Fruit fly (Drosophila melanogaster) whole organism, embryonic: ENCODE results near the gene CG33947.

Source experiments
- Ada2b ChIP-seq: fragments of 200-800 bp; sonication (Bioruptor generic); IDR thresholded peaks from 2 replicates; pipeline ENCODE4 v1.3.6; 2022; ENCODE audit warnings: missing biosample characterization, missing genetic modification characterization
- Antp ChIP-seq: fragments of 200-800 bp; sonication (Bioruptor generic); optimal IDR thresholded peaks from 3 replicates; lab custom pipeline; 2016; ENCODE audit warnings: missing biosample characterization, missing genetic modification characterization
- CG11247 ChIP-seq: fragments of 200-800 bp; sonication (Bioruptor generic); IDR thresholded peaks from 2 replicates; pipeline ENCODE4 v1.3.6; 2022; ENCODE audit warnings: missing biosample characterization, missing genetic modification characterization
- CG11723 ChIP-seq: fragments of 200-800 bp; sonication (Bioruptor generic); optimal IDR thresholded peaks from 2 replicates; lab custom pipeline; 2017; ENCODE audit warnings: missing biosample characterization, mild to moderate bottlenecking, missing genetic modification characterization
- CG13287 ChIP-seq: fragments of 200-800 bp; sonication (Bioruptor generic); IDR thresholded peaks from 2 replicates; pipeline ENCODE4 v1.3.6; 2022; ENCODE audit warnings: missing biosample characterization, missing genetic modification characterization; ENCODE audit not compliant: partially characterized antibody
- CG1602 ChIP-seq: fragments of 200-800 bp; sonication (Bioruptor generic); optimal IDR thresholded peaks from 3 replicates; lab custom pipeline; 2016; ENCODE audit warnings: missing biosample characterization, missing genetic modification characterization
- CG1603 ChIP-seq: fragments of 200-800 bp; sonication (Bioruptor generic); optimal IDR thresholded peaks from 2 replicates; lab custom pipeline; 2019; ENCODE audit warnings: missing biosample characterization, mild to moderate bottlenecking, missing genetic modification characterization, moderate library complexity
- CG1832 ChIP-seq: fragments of 200-800 bp; sonication (Bioruptor generic); optimal IDR thresholded peaks from 2 replicates; lab custom pipeline; 2017; ENCODE audit warnings: missing biosample characterization, mild to moderate bottlenecking, missing genetic modification characterization, inconsistent platforms
- CG31441 ChIP-seq: fragments of 200-800 bp; sonication (Bioruptor generic); IDR thresholded peaks from 2 replicates; pipeline ENCODE4 v1.3.6; 2022; ENCODE audit warnings: missing biosample characterization, missing genetic modification characterization
- CG4854 ChIP-seq: fragments of 200-800 bp; sonication (Bioruptor generic); optimal IDR thresholded peaks from 2 replicates; lab custom pipeline; 2016; ENCODE audit warnings: missing biosample characterization, missing genetic modification characterization, inconsistent platforms
- CG5245 ChIP-seq: fragments of 200-800 bp; sonication (Bioruptor generic); optimal IDR thresholded peaks from 3 replicates; lab custom pipeline; 2016; ENCODE audit warnings: missing biosample characterization, missing genetic modification characterization
- CG6254 ChIP-seq: fragments of 200-800 bp; sonication (Bioruptor generic); optimal IDR thresholded peaks from 3 replicates; lab custom pipeline; 2017; ENCODE audit warnings: mild to moderate bottlenecking, missing biosample characterization, missing genetic modification reagents, missing genetic modification characterization
- CG7963 ChIP-seq: fragments of 200-800 bp; sonication (Bioruptor generic); IDR thresholded peaks from 3 replicates; pipeline ENCODE4 v1.3.6; 2022; ENCODE audit warnings: missing biosample characterization, missing genetic modification characterization; ENCODE audit not compliant: partially characterized antibody
- CG9817 ChIP-seq: fragments of 200-800 bp; sonication (Bioruptor generic); optimal IDR thresholded peaks from 2 replicates; lab custom pipeline; 2018; ENCODE audit warnings: missing biosample characterization, mild to moderate bottlenecking, missing genetic modification characterization, moderate library complexity
- CkIIα-i1 ChIP-seq: fragments of 200-800 bp; sonication (Bioruptor generic); IDR thresholded peaks from 2 replicates; pipeline ENCODE4 v1.3.6; 2022; ENCODE audit warnings: missing biosample characterization, missing genetic modification characterization
- ERR ChIP-seq: fragments of 200-800 bp; sonication (Bioruptor generic); optimal IDR thresholded peaks from 2 replicates; lab custom pipeline; 2016; ENCODE audit warnings: missing biosample characterization, missing genetic modification characterization
- Ets65A ChIP-seq: fragments of 200-800 bp; sonication (Bioruptor generic); peaks from one replicate; lab custom pipeline; 2016; ENCODE audit warnings: missing biosample characterization, missing genetic modification characterization
- Gug ChIP-seq: fragments of 200-800 bp; sonication (Bioruptor generic); IDR thresholded peaks from 4 replicates; pipeline ENCODE4 v1.3.6; 2022; ENCODE audit warnings: missing biosample characterization, missing genetic modification characterization
- H2.0 ChIP-seq: fragments of 200-800 bp; sonication (Bioruptor generic); IDR thresholded peaks from 2 replicates; pipeline ENCODE4 v1.3.6; 2022; ENCODE audit warnings: missing biosample characterization, missing genetic modification characterization
- HHEX ChIP-seq: fragments of 200-800 bp; sonication (Bioruptor generic); optimal IDR thresholded peaks from 3 replicates; lab custom pipeline; 2017; ENCODE audit warnings: missing biosample characterization, mild to moderate bottlenecking, missing genetic modification characterization, missing genetic modification reagents
- HmgZ ChIP-seq: fragments of 200-800 bp; sonication (Bioruptor generic); optimal IDR thresholded peaks from 2 replicates; lab custom pipeline; 2018; ENCODE audit warnings: missing biosample characterization, mild to moderate bottlenecking, missing genetic modification characterization
- MESR4 ChIP-seq: fragments of 200-800 bp; sonication (Bioruptor generic); optimal IDR thresholded peaks from 2 replicates; lab custom pipeline; 2018; ENCODE audit warnings: missing biosample characterization, mild to moderate bottlenecking, missing genetic modification characterization, moderate library complexity
- Mad ChIP-seq: fragments of 200-800 bp; sonication (Bioruptor generic); optimal IDR thresholded peaks from 2 replicates; lab custom pipeline; 2016; ENCODE audit warnings: missing biosample characterization, missing genetic modification characterization
- Oli ChIP-seq: fragments of 200-800 bp; sonication (Bioruptor generic); optimal IDR thresholded peaks from 2 replicates; lab custom pipeline; 2018; ENCODE audit warnings: missing biosample characterization, mild to moderate bottlenecking, missing genetic modification characterization, moderate library complexity
- Optix ChIP-seq: fragments of 200-800 bp; sonication (Bioruptor generic); IDR thresholded peaks from 3 replicates; pipeline ENCODE4 v1.3.6; 2022; ENCODE audit warnings: missing biosample characterization, missing genetic modification characterization
- Six4 ChIP-seq: fragments of 200-800 bp; sonication (Bioruptor generic); optimal IDR thresholded peaks from 2 replicates; lab custom pipeline; 2016; ENCODE audit warnings: missing biosample characterization, missing genetic modification characterization
- Stat92E ChIP-seq, 3 experiments: fragments of >200 bp in 2 of 3; fragments of 200-800 bp in 1 of 3; sonication (Bioruptor generic) in 1 of 3; optimal IDR thresholded peaks; 2 replicates each; lab custom pipeline; 2017 to 2019; ENCODE audit warnings: missing biosample characterization in 3 of 3, missing genetic modification characterization in 3 of 3, mild to moderate bottlenecking in 1 of 3, moderate library complexity in 1 of 3
- Taf1 ChIP-seq: fragments of 200-800 bp; sonication (Bioruptor generic); IDR thresholded peaks from 2 replicates; pipeline ENCODE4 v1.3.6; 2022; ENCODE audit warnings: missing biosample characterization, missing genetic modification characterization
- ab ChIP-seq: fragments of 200-800 bp; sonication (Bioruptor generic); optimal IDR thresholded peaks from 2 replicates; lab custom pipeline; 2016; ENCODE audit warnings: missing biosample characterization, missing genetic modification characterization
- al ChIP-seq: fragments of 200-800 bp; sonication (Bioruptor generic); IDR thresholded peaks from 2 replicates; pipeline ENCODE4 v1.3.6; 2022; ENCODE audit warnings: missing biosample characterization, missing genetic modification characterization
- aop ChIP-seq: fragments of 200-800 bp; sonication (Bioruptor generic); IDR thresholded peaks from 2 replicates; pipeline ENCODE4 v1.3.6; 2022; ENCODE audit warnings: missing biosample characterization, missing genetic modification characterization
- ase ChIP-seq: fragments of 200-800 bp; sonication (Bioruptor generic); IDR thresholded peaks from 3 replicates; pipeline ENCODE4 v1.3.6; 2022; ENCODE audit warnings: missing biosample characterization, missing genetic modification characterization
- cato ChIP-seq: fragments of 200-800 bp; sonication (Bioruptor generic); optimal IDR thresholded peaks from 2 replicates; lab custom pipeline; 2016; ENCODE audit warnings: missing biosample characterization, missing genetic modification characterization, borderline replicate concordance
- crc ChIP-seq: fragments of 200-800 bp; sonication (Bioruptor generic); optimal IDR thresholded peaks from 2 replicates; lab custom pipeline; 2016; ENCODE audit warnings: missing biosample characterization, missing genetic modification characterization
- croc ChIP-seq: fragments of 200-800 bp; sonication (Bioruptor generic); conservative IDR thresholded peaks from 3 replicates; pipeline ENCODE4 v1.3.6; 2022; ENCODE audit warnings: missing biosample characterization, missing genetic modification characterization
- fd3F ChIP-seq: fragments of 200-800 bp; sonication (Bioruptor generic); optimal IDR thresholded peaks from 2 replicates; lab custom pipeline; 2018; ENCODE audit warnings: missing biosample characterization, mild to moderate bottlenecking, missing genetic modification characterization, moderate library complexity
- gsb-n ChIP-seq: fragments of 200-800 bp; sonication (Bioruptor generic); optimal IDR thresholded peaks from 3 replicates; lab custom pipeline; 2018; ENCODE audit warnings: missing biosample characterization, mild to moderate bottlenecking, missing genetic modification characterization
- ham ChIP-seq: fragments of 200-800 bp; sonication (Bioruptor generic); IDR thresholded peaks from 2 replicates; pipeline ENCODE4 v1.3.6; 2022; ENCODE audit warnings: missing biosample characterization, missing genetic modification characterization
- lov ChIP-seq, 2 experiments: fragments of 200-800 bp in 1 of 2; fragments of >200 bp in 1 of 2; sonication (Bioruptor generic) in 1 of 2; IDR thresholded peaks in 1 of 2; optimal IDR thresholded peaks in 1 of 2; 2 replicates in 1 of 2; 3 replicates in 1 of 2; pipeline versions ENCODE4 v1.3.6 to Lab custom; 2017 to 2022; ENCODE audit warnings: missing biosample characterization in 1 of 2, missing genetic modification characterization in 1 of 2
- oc ChIP-seq: fragments of 200-800 bp; sonication (Bioruptor generic); optimal IDR thresholded peaks from 2 replicates; lab custom pipeline; 2018; ENCODE audit warnings: missing biosample characterization, mild to moderate bottlenecking, missing genetic modification characterization, moderate library complexity
- p53 ChIP-seq: fragments of 200-800 bp; sonication (Bioruptor generic); optimal IDR thresholded peaks from 2 replicates; lab custom pipeline; 2016; ENCODE audit warnings: missing biosample characterization, missing genetic modification characterization
- sc ChIP-seq, 3 experiments: fragments of >200 bp in 2 of 3; fragments of 200-800 bp in 1 of 3; sonication (Bioruptor generic) in 1 of 3; optimal IDR thresholded peaks; 2 replicates in 2 of 3; 3 replicates in 1 of 3; lab custom pipeline; 2017; ENCODE audit warnings: mild to moderate bottlenecking in 1 of 3, missing biosample characterization in 1 of 3, missing genetic modification characterization in 1 of 3, missing genetic modification reagents in 1 of 3
- seq ChIP-seq: fragments of 200-800 bp; sonication (Bioruptor generic); IDR thresholded peaks from 2 replicates; pipeline ENCODE4 v1.3.6; 2022; ENCODE audit warnings: missing biosample characterization, missing genetic modification characterization
- shn ChIP-seq: fragments of 200-800 bp; sonication (Bioruptor generic); optimal IDR thresholded peaks from 3 replicates; lab custom pipeline; 2016; ENCODE audit warnings: missing biosample characterization, missing genetic modification characterization
- sima ChIP-seq: fragments of 200-800 bp; sonication (Bioruptor generic); optimal IDR thresholded peaks from 2 replicates; lab custom pipeline; 2016; ENCODE audit warnings: missing biosample characterization, missing genetic modification characterization
- slbo ChIP-seq: fragments of 200-800 bp; sonication (Bioruptor generic); IDR thresholded peaks from 2 replicates; pipeline ENCODE4 v1.3.6; 2022; ENCODE audit warnings: missing biosample characterization, missing genetic modification characterization
- trem ChIP-seq: fragments of 200-800 bp; optimal IDR thresholded peaks from 3 replicates; lab custom pipeline; 2019; ENCODE audit warnings: missing biosample characterization, mild to moderate bottlenecking, missing genetic modification characterization, moderate library complexity
- unc-4 ChIP-seq: fragments of 200-800 bp; sonication (Bioruptor generic); IDR thresholded peaks from 2 replicates; pipeline ENCODE4 v1.3.6; 2022; ENCODE audit warnings: missing biosample characterization, missing genetic modification characterization; ENCODE audit not compliant: partially characterized antibody
- yki ChIP-seq: fragments of >200 bp; optimal IDR thresholded peaks from 3 replicates; lab custom pipeline; 2018
- zf30C ChIP-seq: fragments of 200-800 bp; sonication (Bioruptor generic); optimal IDR thresholded peaks from 3 replicates; lab custom pipeline; 2018; ENCODE audit warnings: missing biosample characterization, mild to moderate bottlenecking, missing genetic modification characterization

The CG33947 gene

DNA sequence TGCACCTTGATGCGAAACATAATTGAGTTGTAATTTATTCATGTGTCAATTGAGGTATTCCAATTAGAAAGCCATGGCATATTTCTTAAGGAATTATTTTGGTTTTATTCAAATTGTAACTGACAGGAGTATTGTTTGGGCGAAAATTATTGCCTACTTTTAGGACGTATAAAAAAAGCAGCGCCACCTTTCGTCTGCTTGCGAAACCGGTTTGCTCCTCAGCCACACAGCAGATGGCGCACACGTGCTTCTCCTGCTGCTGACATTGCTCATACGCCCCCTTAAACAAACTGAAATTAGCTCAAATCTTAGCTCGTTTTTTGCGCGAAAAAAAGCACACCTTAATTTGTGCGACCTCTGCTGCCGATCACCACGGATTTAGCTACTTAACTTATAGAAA lies 48.4 kb upstream of the CG33947 start (continued):
- TF ChIP-seq Optix (peak; percentile 74), trem (peak; percentile 33), Oli (peak; percentile 54), Antp (GFP tag; lab: Kevin White, UChicago) (peak; percentile 81), ase (GFP tag; lab: Robert Waterston, UW) (peak; percentile 82; the same call in 2 of the 3 replicates), crc (GFP tag; lab: Kevin White, UChicago) (no peak), Mad (GFP tag; lab: Kevin White, UChicago) (peak; percentile 79), CkIIα-i1 (GFP tag; lab: Robert Waterston, UW) (no peak), CG31441 (peak; percentile 44; the same call in 1 of the 2 replicates), p53 (GFP tag; lab: Kevin White, UChicago) (peak; percentile 58), zf30C (GFP tag; lab: Kevin White, UChicago) (no peak), al (GFP tag; lab: Robert Waterston, UW) (no peak), slbo (peak; percentile 87), CG13287 (peak; percentile 55; the same call in 1 of the 2 replicates), seq (GFP tag; lab: Robert Waterston, UW) (0 out of 2 replicates have a peak, but pooled peaks have one; percentile 52), CG11723 (peak; percentile 65), CG6254 (GFP tag; lab: Kevin White, UChicago) (peak; percentile 29), CG1832 (GFP tag; lab: Kevin White, UChicago) (no peak), Gug (GFP tag; lab: Robert Waterston, UW) (peak; percentile 66; the same call in 3 of the 4 replicates), CG9817 (peak; percentile 65), yki (lab: Kevin White, UChicago) (no peak), sc (optimal IDR thresholded peaks at IDR 0.05; lab: Kevin White, UChicago) (no peak), sc (GFP tag; optimal IDR thresholded peaks at IDR 0.05; lab: Kevin White, UChicago) (peak; percentile 63), CG11247 (peak; percentile 90), ab (GFP tag; lab: Kevin White, UChicago) (peak; percentile 11), shn (GFP tag; lab: Kevin White, UChicago) (peak; percentile 78), gsb-n (peak; percentile 10), Ets65A (GFP tag; lab: Kevin White, UChicago) (peak; percentile 96), sima (peak; percentile 24), ERR (GFP tag; lab: Kevin White, UChicago) (peak; percentile 22), aop (GFP tag; lab: Robert Waterston, UW) (peak; percentile 42; the same call in 1 of the 2 replicates), H2.0 (GFP tag; lab: Robert Waterston, UW) (peak; percentile 67), HmgZ (peak; percentile 86), CG7963 (GFP tag; lab: Robert Waterston, UW) (no peak), MESR4 (no peak), Ada2b (peak; percentile 57; the same call in 1 of the 2 replicates), unc-4 (no peak), CG5245 (peak; percentile 82), CG1602 (GFP tag; lab: Kevin White, UChicago) (peak; percentile 62), fd3F (GFP tag; lab: Kevin White, UChicago) (peak; percentile 67), CG4854 (GFP tag; lab: Kevin White, UChicago) (peak; percentile 64), cato (GFP tag; lab: Kevin White, UChicago) (no peak), Stat92E (GFP tag; optimal IDR thresholded peaks at IDR 0.05; lab: Kevin White, UChicago) (no peak), oc (peak; percentile 11), ham (GFP tag; lab: Robert Waterston, UW) (no peak), CG1603 (tag; lab: Kevin White, UChicago) (peak; percentile 82), croc (GFP tag; lab: Robert Waterston, UW) (peak; percentile 43; the same call in 2 of the 3 replicates), Taf1 (GFP tag; lab: Robert Waterston, UW) (peak; percentile 64), lov (optimal IDR thresholded peaks at IDR 0.05; lab: Kevin White, UChicago) (no peak), lov (GFP tag; IDR thresholded peaks at IDR 0.05; lab: Robert Waterston, UW) (peak; percentile 84), HHEX (GFP tag; lab: Kevin White, UChicago) (peak; percentile 62), Six4 (GFP tag; lab: Kevin White, UChicago) (peak; percentile 54)
